Worm (Caenorhabditis elegans) whole organism, L4 larva: ENCODE results near the gene M02B1.4.

Source experiments
- F49E8.2 ChIP-seq: sonication (generic microtip); optimal IDR thresholded peaks from 2 replicates; lab custom pipeline; 2016; ENCODE audit warnings: missing compliant biosample characterization, mild to moderate bottlenecking, missing genetic modification characterization, borderline replicate concordance
- T20F7.1 ChIP-seq: fragments of 200-800 bp; sonication (Bioruptor generic); optimal IDR thresholded peaks from 2 replicates; lab custom pipeline; 2018; ENCODE audit warnings: mild to moderate bottlenecking, missing genetic modification characterization, missing compliant biosample characterization
- Y75B8A.6 ChIP-seq: fragments of 200-800 bp; sonication (Bioruptor generic); IDR thresholded peaks from 2 replicates; pipeline ENCODE4 v1.3.6; 2022; ENCODE audit warnings: missing genetic modification reagents, missing genetic modification characterization, missing compliant biosample characterization
- ZK337.2 ChIP-seq: fragments of 200-800 bp; sonication (Bioruptor generic); IDR thresholded peaks from 2 replicates; pipeline ENCODE4 v1.3.6; 2022; ENCODE audit warnings: missing genetic modification reagents, missing genetic modification characterization, missing compliant biosample characterization
- aha-1 ChIP-seq: fragments of 150-350 bp; peaks from one replicate; lab custom pipeline; 2014; ENCODE audit warnings: missing biosample characterization, missing genetic modification characterization
- arid-1 ChIP-seq: fragments of 200-800 bp; sonication (Bioruptor generic); conservative IDR thresholded peaks from 2 replicates; pipeline ENCODE4 v1.3.6; 2022; ENCODE audit warnings: missing genetic modification reagents, missing genetic modification characterization, missing compliant biosample characterization
- attf-4 ChIP-seq: sonication (generic microtip); optimal IDR thresholded peaks from 3 replicates; lab custom pipeline; 2017; ENCODE audit warnings: missing biosample characterization, missing genetic modification characterization
- ceh-28 ChIP-seq: fragments of 150-350 bp; optimal IDR thresholded peaks from 2 replicates; lab custom pipeline; 2014; ENCODE audit warnings: missing biosample characterization, missing genetic modification reagents, missing genetic modification characterization
- ceh-44 ChIP-seq: fragments of 200-800 bp; sonication (Bioruptor generic); IDR thresholded peaks from 2 replicates; pipeline ENCODE4 v1.3.6; 2022; ENCODE audit warnings: missing genetic modification reagents, missing genetic modification characterization, missing compliant biosample characterization
- ceh-82 ChIP-seq: sonication (generic microtip); optimal IDR thresholded peaks from 2 replicates; lab custom pipeline; 2017; ENCODE audit warnings: missing biosample characterization, missing genetic modification characterization
- ctbp-1 ChIP-seq: fragments of 200-800 bp; sonication (Bioruptor generic); IDR thresholded peaks from 2 replicates; pipeline ENCODE4 v1.3.6; 2022; ENCODE audit warnings: missing genetic modification reagents, missing genetic modification characterization, missing compliant biosample characterization
- dmd-9 ChIP-seq: fragments of 200-800 bp; sonication (Bioruptor generic); IDR thresholded peaks from 2 replicates; pipeline ENCODE4 v1.3.6; 2022; ENCODE audit warnings: missing genetic modification reagents, missing genetic modification characterization, missing compliant biosample characterization
- dpl-1 ChIP-seq: fragments of 150-350 bp; optimal IDR thresholded peaks from 2 replicates; lab custom pipeline; 2014; ENCODE audit warnings: missing biosample characterization, missing genetic modification reagents, missing genetic modification characterization
- hif-1 ChIP-seq, 2 experiments: sonication (generic microtip); optimal IDR thresholded peaks; 2 replicates each; lab custom pipeline; 2016 to 2017; ENCODE audit warnings: missing compliant biosample characterization in 2 of 2, missing genetic modification characterization in 2 of 2, missing genetic modification reagents in 2 of 2, missing genotype in 2 of 2, mild to moderate bottlenecking in 1 of 2
- hlh-11 ChIP-seq: fragments of 200-800 bp; sonication (Bioruptor generic); optimal IDR thresholded peaks from 2 replicates; lab custom pipeline; 2018; ENCODE audit warnings: mild to moderate bottlenecking, missing genetic modification characterization, missing compliant biosample characterization
- hmg-1.1 ChIP-seq: fragments of 200-800 bp; sonication (Bioruptor generic); IDR thresholded peaks from 2 replicates; pipeline ENCODE4 v1.3.6; 2022; ENCODE audit warnings: missing genetic modification reagents, missing genetic modification characterization, missing compliant biosample characterization
- lin-38 ChIP-seq: fragments of 200-800 bp; sonication (Bioruptor generic); IDR thresholded peaks from 2 replicates; pipeline ENCODE4 v1.3.6; 2022; ENCODE audit warnings: missing genetic modification reagents, missing genetic modification characterization, missing compliant biosample characterization
- madf-9 ChIP-seq: fragments of 200-800 bp; sonication (Bioruptor generic); conservative IDR thresholded peaks from 2 replicates; pipeline ENCODE4 v1.3.6; 2022; ENCODE audit warnings: missing genetic modification reagents, missing genetic modification characterization, missing compliant biosample characterization
- mdl-1 ChIP-seq, 2 experiments: fragments of 150-350 bp in 1 of 2; sonication (generic microtip) in 1 of 2; optimal IDR thresholded peaks; 2 replicates each; lab custom pipeline; 2014 to 2017; ENCODE audit warnings: missing biosample characterization in 2 of 2, missing genetic modification characterization in 2 of 2
- mdt-29 ChIP-seq: fragments of 200-800 bp; sonication (Bioruptor generic); IDR thresholded peaks from 2 replicates; pipeline ENCODE4 v1.3.6; 2022; ENCODE audit warnings: missing genetic modification reagents, missing genetic modification characterization, missing compliant biosample characterization
- mep-1 ChIP-seq: fragments of 150-350 bp; sonication (generic microtip); optimal IDR thresholded peaks from 3 replicates; lab custom pipeline; 2014; ENCODE audit warnings: missing biosample characterization, missing genetic modification characterization
- mes-2 ChIP-seq: sonication (generic microtip); optimal IDR thresholded peaks from 2 replicates; lab custom pipeline; 2016; ENCODE audit warnings: missing genotype, mild to moderate bottlenecking, missing genetic modification characterization, missing compliant biosample characterization; ENCODE audit not compliant: poor library complexity, severe bottlenecking
- mxl-2 ChIP-seq: fragments of 200-800 bp; sonication (Bioruptor generic); conservative IDR thresholded peaks from 2 replicates; pipeline ENCODE4 v1.3.6; 2022; ENCODE audit warnings: missing genetic modification reagents, missing genetic modification characterization, missing compliant biosample characterization
- nhr-11 ChIP-seq: fragments of 150-350 bp; optimal IDR thresholded peaks from 2 replicates; lab custom pipeline; 2014; ENCODE audit warnings: missing biosample characterization, missing genetic modification characterization
- nhr-111 ChIP-seq: fragments of 200-800 bp; sonication (Bioruptor generic); optimal IDR thresholded peaks from 2 replicates; lab custom pipeline; 2018; ENCODE audit warnings: mild to moderate bottlenecking, missing genetic modification characterization, missing compliant biosample characterization
- nhr-237 ChIP-seq: sonication (generic microtip); optimal IDR thresholded peaks from 2 replicates; lab custom pipeline; 2017; ENCODE audit warnings: missing biosample characterization, missing genetic modification characterization
- nhr-77 ChIP-seq: fragments of 150-350 bp; optimal IDR thresholded peaks from 2 replicates; lab custom pipeline; 2014; ENCODE audit warnings: missing biosample characterization, missing genetic modification characterization
- pha-4 ChIP-seq, 2 experiments: fragments of 150-350 bp in 1 of 2; fragments of 200-800 bp in 1 of 2; sonication (Bioruptor generic) in 1 of 2; IDR thresholded peaks in 1 of 2; optimal IDR thresholded peaks in 1 of 2; 2 replicates each; pipeline versions ENCODE4 v1.3.6 to Lab custom; 2014 to 2022; ENCODE audit warnings: missing genetic modification characterization in 2 of 2, missing genetic modification reagents in 2 of 2, missing biosample characterization in 1 of 2, missing compliant biosample characterization in 1 of 2
- php-3 ChIP-seq: fragments of 200-800 bp; sonication (Bioruptor generic); IDR thresholded peaks from 2 replicates; pipeline ENCODE4 v1.3.6; 2022; ENCODE audit warnings: missing genetic modification reagents, missing genetic modification characterization, missing compliant biosample characterization
- pqm-1 ChIP-seq: sonication (generic microtip); optimal IDR thresholded peaks from 2 replicates; lab custom pipeline; 2017; ENCODE audit warnings: missing biosample characterization, missing genetic modification characterization
- rbr-2 ChIP-seq: sonication (generic microtip); optimal IDR thresholded peaks from 2 replicates; lab custom pipeline; 2016; ENCODE audit warnings: missing genotype, missing genetic modification characterization, missing compliant biosample characterization
- saeg-2 ChIP-seq: fragments of 200-800 bp; sonication (Bioruptor generic); IDR thresholded peaks from 2 replicates; pipeline ENCODE4 v1.3.6; 2022; ENCODE audit warnings: missing genetic modification reagents, missing genetic modification characterization, missing compliant biosample characterization
- sdz-12 ChIP-seq: fragments of 200-800 bp; sonication (Bioruptor generic); optimal IDR thresholded peaks from 2 replicates; lab custom pipeline; 2018; ENCODE audit warnings: mild to moderate bottlenecking, missing genetic modification characterization, missing compliant biosample characterization
- set-16 ChIP-seq: fragments of 200-800 bp; sonication (Bioruptor generic); IDR thresholded peaks from 2 replicates; pipeline ENCODE4 v1.3.6; 2022; ENCODE audit warnings: missing genetic modification reagents, missing genetic modification characterization, missing compliant biosample characterization
- skn-1 ChIP-seq: fragments of 150-350 bp; optimal IDR thresholded peaks from 2 replicates; lab custom pipeline; 2014; ENCODE audit warnings: missing biosample characterization, missing genetic modification characterization
- snpc-1.2 ChIP-seq: fragments of 200-800 bp; sonication (Bioruptor generic); IDR thresholded peaks from 2 replicates; pipeline ENCODE4 v1.3.6; 2022; ENCODE audit warnings: missing genetic modification reagents, missing genetic modification characterization, missing compliant biosample characterization
- snpc-4 ChIP-seq: fragments of 150-350 bp; optimal IDR thresholded peaks from 2 replicates; lab custom pipeline; 2014; ENCODE audit warnings: missing biosample characterization, missing genetic modification characterization
- spr-1 ChIP-seq: sonication (generic microtip); optimal IDR thresholded peaks from 2 replicates; lab custom pipeline; 2016; ENCODE audit warnings: mild to moderate bottlenecking, missing genetic modification characterization, missing compliant biosample characterization
- spr-3 ChIP-seq: fragments of 200-800 bp; sonication (Bioruptor generic); optimal IDR thresholded peaks from 2 replicates; lab custom pipeline; 2018; ENCODE audit warnings: mild to moderate bottlenecking, missing genetic modification characterization, missing compliant biosample characterization
- tra-1 ChIP-seq: fragments of 200-800 bp; sonication (Bioruptor generic); IDR thresholded peaks from 2 replicates; pipeline ENCODE4 v1.3.6; 2022; ENCODE audit warnings: missing genetic modification reagents, missing genetic modification characterization, missing compliant biosample characterization
- unc-130 ChIP-seq: sonication (generic microtip); optimal IDR thresholded peaks from 2 replicates; lab custom pipeline; 2016; ENCODE audit warnings: missing genetic modification reagents, missing genetic modification characterization, missing compliant biosample characterization
- unc-39 ChIP-seq: sonication (generic microtip); optimal IDR thresholded peaks from 2 replicates; lab custom pipeline; 2017; ENCODE audit warnings: missing biosample characterization, missing genetic modification characterization
- vab-7 ChIP-seq: fragments of 200-800 bp; sonication (Bioruptor generic); IDR thresholded peaks from 2 replicates; pipeline ENCODE4 v1.3.6; 2022; ENCODE audit warnings: missing genetic modification reagents, missing genetic modification characterization, missing compliant biosample characterization
- zfp-3 ChIP-seq: fragments of 200-800 bp; sonication (Bioruptor generic); conservative IDR thresholded peaks from 2 replicates; pipeline ENCODE4 v1.3.6; 2022; ENCODE audit warnings: missing genetic modification reagents, missing genetic modification characterization, missing compliant biosample characterization
- zip-11 ChIP-seq: fragments of 200-800 bp; sonication (Bioruptor generic); IDR thresholded peaks from 2 replicates; pipeline ENCODE4 v1.3.6; 2022; ENCODE audit warnings: missing genetic modification characterization, missing compliant biosample characterization

The M02B1.4 gene

ce11 chrIV:12845596-12845995 is 20.5 kb upstream of the M02B1.4 start, which contains the start of gene txt-19:
Gene txt-19 (plus strand): TSS chrIV:12845899.
- peak; percentile 5 for TF ChIP-seq sdz-12 (GFP tag; lab: Kevin White, UChicago)
- peak; percentile 71 for TF ChIP-seq set-16 (GFP tag; lab: Robert Waterston, UW)
- TF ChIP-seq hlh-11 (tag; lab: Kevin White, UChicago), result peak; percentile 16
- TF ChIP-seq aha-1 (tag; lab: Kevin White, UChicago), result peak; percentile 28
- TF ChIP-seq ctbp-1 (GFP tag; lab: Robert Waterston, UW), result no peak
- no peak for TF ChIP-seq pha-4 (GFP tag; IDR thresholded peaks at IDR 0.05; lab: Robert Waterston, UW)
- TF ChIP-seq pha-4 (tag; optimal IDR thresholded peaks at IDR 0.05; lab: Kevin White, UChicago), result no peak
- peak; percentile 21 for TF ChIP-seq rbr-2 (tag; lab: Kevin White, UChicago)

ce11 chrIV:12842895-12843294 is 17.8 kb upstream of the M02B1.4 start:
- TF ChIP-seq snpc-4, result no peak
- no peak for TF ChIP-seq mep-1 (tag; lab: Kevin White, UChicago)
- TF ChIP-seq zfp-3 (GFP tag; lab: Robert Waterston, UW), result no peak
- TF ChIP-seq pha-4 (GFP tag; IDR thresholded peaks at IDR 0.05; lab: Robert Waterston, UW), result no peak
- TF ChIP-seq pha-4 (tag; optimal IDR thresholded peaks at IDR 0.05; lab: Kevin White, UChicago), result no peak
- TF ChIP-seq Y75B8A.6 (GFP tag; lab: Robert Waterston, UW), result no peak
- no peak for TF ChIP-seq arid-1 (GFP tag; lab: Robert Waterston, UW)
- TF ChIP-seq mes-2 (tag; lab: Kevin White, UChicago), result no peak
- no peak for TF ChIP-seq spr-3 (GFP tag; lab: Kevin White, UChicago)
- TF ChIP-seq, all 104 proteins: peak for 0

ce11 chrIV:12842121-12842520 is 17.0 kb upstream of the M02B1.4 start:
- TF ChIP-seq nhr-77 (tag; lab: Kevin White, UChicago), result peak; percentile 83
- TF ChIP-seq spr-1, result no peak
- no peak for TF ChIP-seq madf-9 (GFP tag; lab: Robert Waterston, UW)
- no peak for TF ChIP-seq nhr-11 (tag; lab: Kevin White, UChicago)
- TF ChIP-seq zip-11 (GFP tag; lab: Robert Waterston, UW), result no peak
- TF ChIP-seq F49E8.2 (tag; lab: Kevin White, UChicago), result no peak
- no peak for TF ChIP-seq hmg-1.1
- TF ChIP-seq rbr-2 (tag; lab: Kevin White, UChicago), result no peak
- TF ChIP-seq ceh-82 (tag; lab: Kevin White, UChicago), result no peak
- TF ChIP-seq attf-4 (tag; lab: Kevin White, UChicago), result no peak
- TF ChIP-seq sdz-12 (GFP tag; lab: Kevin White, UChicago), result no peak
- no peak for TF ChIP-seq dmd-9 (GFP tag; lab: Robert Waterston, UW)
- no peak for TF ChIP-seq ctbp-1 (GFP tag; lab: Robert Waterston, UW)
- no peak for TF ChIP-seq dpl-1 (GFP tag; lab: Kevin White, UChicago)
- peak in 1 of 2 experiments; percentile 69 for TF ChIP-seq mdl-1 (tag; optimal IDR thresholded peaks at IDR 0.05; lab: Kevin White, UChicago)
- no peak for TF ChIP-seq set-16 (GFP tag; lab: Robert Waterston, UW)
- no peak for TF ChIP-seq nhr-237 (tag; lab: Kevin White, UChicago)
- no peak for TF ChIP-seq snpc-4
- peak; percentile 83 for TF ChIP-seq tra-1 (GFP tag; lab: Robert Waterston, UW)
- no peak for TF ChIP-seq ZK337.2 (GFP tag; lab: Robert Waterston, UW)
- TF ChIP-seq T20F7.1 (GFP tag; lab: Kevin White, UChicago), result peak; percentile 52
- TF ChIP-seq mdt-29 (GFP tag; lab: Robert Waterston, UW), result no peak
- TF ChIP-seq mes-2 (tag; lab: Kevin White, UChicago), result no peak
- no peak for TF ChIP-seq mxl-2
- TF ChIP-seq pha-4 (GFP tag; IDR thresholded peaks at IDR 0.05; lab: Robert Waterston, UW), result no peak
- TF ChIP-seq pha-4 (tag; optimal IDR thresholded peaks at IDR 0.05; lab: Kevin White, UChicago), result peak; percentile 63
- no peak for TF ChIP-seq unc-39
- no peak for TF ChIP-seq lin-38 (GFP tag; lab: Robert Waterston, UW)
- peak; percentile 99 for TF ChIP-seq php-3 (GFP tag; lab: Robert Waterston, UW)
- TF ChIP-seq ceh-44 (GFP tag; lab: Robert Waterston, UW), result no peak
- no peak for TF ChIP-seq snpc-1.2 (GFP tag; lab: Robert Waterston, UW)
- no peak for TF ChIP-seq hif-1 (tag; optimal IDR thresholded peaks at IDR 0.05; lab: Kevin White, UChicago)
- no peak for TF ChIP-seq unc-130 (GFP tag; lab: Kevin White, UChicago)
- TF ChIP-seq ceh-28 (tag; lab: Kevin White, UChicago), result no peak
- no peak for TF ChIP-seq nhr-111 (GFP tag; lab: Kevin White, UChicago)
- TF ChIP-seq mep-1 (tag; lab: Kevin White, UChicago), result peak; percentile 57
- peak; percentile 70; the same call in 1 of the 2 replicates for TF ChIP-seq saeg-2
- no peak for TF ChIP-seq vab-7 (GFP tag; lab: Robert Waterston, UW)
- no peak for TF ChIP-seq skn-1 (tag; lab: Kevin White, UChicago)
- TF ChIP-seq pqm-1 (tag; lab: Kevin White, UChicago), result peak; percentile 71
